Worm (Caenorhabditis elegans) whole organism, early embryonic: ENCODE results near the gene txdc-12.2.

ENCODE experiments used
- B0310.2 ChIP-seq: sonication (generic microtip); optimal IDR thresholded peaks from 2 replicates; lab custom pipeline; 2016; ENCODE audit warnings: mild to moderate bottlenecking, missing genetic modification characterization, missing compliant biosample characterization
- F13C5.2 ChIP-seq: sonication (generic microtip); optimal IDR thresholded peaks from 2 replicates; lab custom pipeline; 2017; ENCODE audit warnings: mild to moderate bottlenecking, missing genetic modification characterization, inconsistent platforms, missing compliant biosample characterization
- aly-1 ChIP-seq: sonication (generic microtip); optimal IDR thresholded peaks from 2 replicates; lab custom pipeline; 2016; ENCODE audit warnings: missing genetic modification characterization, missing compliant biosample characterization
- ama-1 ChIP-seq: fragments of 150-350 bp; optimal IDR thresholded peaks from 2 replicates; lab custom pipeline; 2014
- ceh-13 ChIP-seq: fragments of 200-800 bp; sonication (Bioruptor generic); optimal IDR thresholded peaks from 2 replicates; lab custom pipeline; 2018; ENCODE audit warnings: mild to moderate bottlenecking, missing genetic modification characterization, missing compliant biosample characterization
- ceh-36 ChIP-seq: sonication (generic microtip); optimal IDR thresholded peaks from 2 replicates; lab custom pipeline; 2016; ENCODE audit warnings: missing genetic modification characterization, inconsistent platforms, missing compliant biosample characterization
- flt-1 ChIP-seq: fragments of 200-800 bp; sonication (Bioruptor generic); IDR thresholded peaks from 2 replicates; pipeline ENCODE4 v1.3.6; 2022; ENCODE audit warnings: missing genetic modification characterization, missing compliant biosample characterization
- hmbx-1 ChIP-seq: sonication (generic microtip); optimal IDR thresholded peaks from 2 replicates; lab custom pipeline; 2016; ENCODE audit warnings: mild to moderate bottlenecking, missing genetic modification characterization, missing compliant biosample characterization
- hmg-4 ChIP-seq: fragments of 200-800 bp; sonication (Bioruptor generic); optimal IDR thresholded peaks from 2 replicates; lab custom pipeline; 2018; ENCODE audit warnings: mild to moderate bottlenecking, missing genetic modification characterization, missing compliant biosample characterization
- pes-1 ChIP-seq: fragments of 200-800 bp; sonication (Bioruptor generic); IDR thresholded peaks from 2 replicates; pipeline ENCODE4 v1.3.6; 2022; ENCODE audit warnings: missing genetic modification reagents, missing genetic modification characterization, missing compliant biosample characterization
- tbx-11 ChIP-seq: fragments of 200-800 bp; sonication (Bioruptor generic); IDR thresholded peaks from 2 replicates; pipeline ENCODE4 v1.3.6; 2022; ENCODE audit warnings: missing genetic modification characterization, missing compliant biosample characterization
- tbx-37 ChIP-seq: fragments of 200-800 bp; sonication (Bioruptor generic); conservative IDR thresholded peaks from 2 replicates; pipeline ENCODE4 v1.3.6; 2022; ENCODE audit warnings: missing genetic modification reagents, missing genetic modification characterization, missing compliant biosample characterization

ce11 chrX:2075169-2075568, 919 bp downstream of the txdc-12.2 start:
- TF ChIP-seq F13C5.2 (no peak), ceh-36 (tag; lab: Kevin White, UChicago) (no peak), ama-1 (lab: Kevin White, UChicago) (no peak), B0310.2 (no peak), hmg-4 (no peak), aly-1 (tag; lab: Kevin White, UChicago) (no peak), pes-1 (GFP tag; lab: Robert Waterston, UW) (no peak), tbx-37 (GFP tag; lab: Robert Waterston, UW) (no peak), flt-1 (GFP tag; lab: Robert Waterston, UW) (no peak), hmbx-1 (tag; lab: Kevin White, UChicago) (no peak), ceh-13 (GFP tag; lab: Kevin White, UChicago) (no peak), tbx-11 (GFP tag; lab: Robert Waterston, UW) (no peak)
